Worm (Caenorhabditis elegans) whole organism, young adult: ENCODE results near the gene Y39B6A.7.
A peak's percentile ranks its signal among the peaks of the same experiment; 100 is the strongest.

Source experiments
- B0261.1 ChIP-seq: sonication (generic microtip); optimal IDR thresholded peaks from 2 replicates; lab custom pipeline; 2016; ENCODE audit warnings: mild to moderate bottlenecking, missing genetic modification characterization, moderate library complexity, missing compliant biosample characterization
- B0336.3 ChIP-seq: fragments of 200-800 bp; sonication (Bioruptor generic); IDR thresholded peaks from 2 replicates; pipeline ENCODE4 v1.3.6; 2022; ENCODE audit warnings: missing genetic modification characterization, missing compliant biosample characterization
- C17E4.6 ChIP-seq: fragments of 200-800 bp; sonication (Bioruptor generic); IDR thresholded peaks from 2 replicates; pipeline ENCODE4 v1.3.6; 2022; ENCODE audit warnings: missing genetic modification reagents, missing genetic modification characterization, missing compliant biosample characterization
- D2030.7 ChIP-seq: fragments of 200-800 bp; sonication (Bioruptor generic); IDR thresholded peaks from 2 replicates; pipeline ENCODE4 v1.3.6; 2022; ENCODE audit warnings: missing genetic modification reagents, missing genetic modification characterization, missing compliant biosample characterization
- F57A8.1 ChIP-seq: fragments of 200-800 bp; sonication (Bioruptor generic); optimal IDR thresholded peaks from 2 replicates; lab custom pipeline; 2018; ENCODE audit warnings: mild to moderate bottlenecking, missing genetic modification characterization, moderate library complexity, missing compliant biosample characterization
- K11D2.4 ChIP-seq: fragments of 200-800 bp; sonication (Bioruptor generic); IDR thresholded peaks from 2 replicates; pipeline ENCODE4 v1.3.6; 2022; ENCODE audit warnings: missing genetic modification reagents, missing genetic modification characterization, missing compliant biosample characterization
- K12H6.12 ChIP-seq: fragments of 200-800 bp; sonication (Bioruptor generic); optimal IDR thresholded peaks from 2 replicates; lab custom pipeline; 2018; ENCODE audit warnings: mild to moderate bottlenecking, missing genetic modification characterization, missing compliant biosample characterization
- T26A5.8 ChIP-seq: sonication (generic microtip); optimal IDR thresholded peaks from 2 replicates; lab custom pipeline; 2016; ENCODE audit warnings: missing genetic modification characterization, missing compliant biosample characterization
- Y53F4B.3 ChIP-seq: fragments of 200-800 bp; sonication (Bioruptor generic); IDR thresholded peaks from 2 replicates; pipeline ENCODE4 v1.3.6; 2022; ENCODE audit warnings: missing genetic modification reagents, missing genetic modification characterization, missing compliant biosample characterization
- Y53G8AR.9 ChIP-seq: fragments of 200-800 bp; sonication (Bioruptor generic); conservative IDR thresholded peaks from 2 replicates; pipeline ENCODE4 v1.3.6; 2022; ENCODE audit warnings: missing genetic modification reagents, missing genetic modification characterization, missing compliant biosample characterization
- Y79H2A.3 ChIP-seq: fragments of 200-800 bp; sonication (Bioruptor generic); conservative IDR thresholded peaks from 2 replicates; pipeline ENCODE4 v1.3.6; 2022; ENCODE audit warnings: missing genetic modification reagents, missing genetic modification characterization, missing compliant biosample characterization
- ZK185.1 ChIP-seq: sonication (generic microtip); optimal IDR thresholded peaks from 2 replicates; lab custom pipeline; 2016; ENCODE audit warnings: mild to moderate bottlenecking, missing genetic modification characterization, missing compliant biosample characterization; ENCODE audit not compliant: poor library complexity, severe bottlenecking
- akir-1 ChIP-seq: fragments of 200-800 bp; sonication (Bioruptor generic); optimal IDR thresholded peaks from 2 replicates; lab custom pipeline; 2018; ENCODE audit warnings: mild to moderate bottlenecking, missing genetic modification characterization, moderate library complexity, missing compliant biosample characterization
- aptf-3 ChIP-seq: fragments of 200-800 bp; sonication (Bioruptor generic); IDR thresholded peaks from 2 replicates; pipeline ENCODE4 v1.3.6; 2022; ENCODE audit warnings: missing genetic modification characterization, missing compliant biosample characterization
- attf-6 ChIP-seq: fragments of 200-800 bp; sonication (Bioruptor generic); IDR thresholded peaks from 2 replicates; pipeline ENCODE4 v1.3.6; 2022; ENCODE audit warnings: missing genetic modification reagents, missing genetic modification characterization, missing compliant biosample characterization
- ceh-100 ChIP-seq: fragments of 200-800 bp; sonication (Bioruptor generic); IDR thresholded peaks from 2 replicates; pipeline ENCODE4 v1.3.6; 2022; ENCODE audit warnings: missing genetic modification reagents, missing genetic modification characterization, missing compliant biosample characterization
- ceh-79 ChIP-seq: sonication (generic microtip); optimal IDR thresholded peaks from 2 replicates; lab custom pipeline; 2017; ENCODE audit warnings: mild to moderate bottlenecking, missing genetic modification characterization, missing compliant biosample characterization
- ceh-91 ChIP-seq: fragments of 200-800 bp; sonication (Bioruptor generic); IDR thresholded peaks from 2 replicates; pipeline ENCODE4 v1.3.6; 2022; ENCODE audit warnings: missing genetic modification reagents, missing genetic modification characterization, missing compliant biosample characterization
- dox-1 ChIP-seq: fragments of 200-800 bp; sonication (Bioruptor generic); IDR thresholded peaks from 2 replicates; pipeline ENCODE4 v1.3.6; 2022; ENCODE audit warnings: missing genetic modification reagents, missing genetic modification characterization, missing compliant biosample characterization
- ets-4 ChIP-seq: fragments of 200-800 bp; sonication (Bioruptor generic); optimal IDR thresholded peaks from 2 replicates; lab custom pipeline; 2018; ENCODE audit warnings: mild to moderate bottlenecking, missing genetic modification characterization, missing compliant biosample characterization
- lag-1 ChIP-seq: fragments of 200-800 bp; sonication (Bioruptor generic); IDR thresholded peaks from 2 replicates; pipeline ENCODE4 v1.3.6; 2022; ENCODE audit warnings: missing genetic modification reagents, missing genetic modification characterization, missing compliant biosample characterization
- let-526 ChIP-seq: fragments of 200-800 bp; sonication (Bioruptor generic); IDR thresholded peaks from 2 replicates; pipeline ENCODE4 v1.3.6; 2022; ENCODE audit warnings: missing genetic modification reagents, missing genetic modification characterization, missing compliant biosample characterization
- lin-54 ChIP-seq: fragments of 200-800 bp; sonication (Bioruptor generic); optimal IDR thresholded peaks from 2 replicates; lab custom pipeline; 2018; ENCODE audit warnings: mild to moderate bottlenecking, missing genetic modification characterization, missing compliant biosample characterization
- lir-1 ChIP-seq: fragments of 200-800 bp; sonication (Bioruptor generic); conservative IDR thresholded peaks from 2 replicates; pipeline ENCODE4 v1.3.6; 2022; ENCODE audit warnings: missing genetic modification reagents, missing genetic modification characterization, missing compliant biosample characterization
- madf-10 ChIP-seq: sonication (generic microtip); optimal IDR thresholded peaks from 2 replicates; lab custom pipeline; 2016; ENCODE audit warnings: mild to moderate bottlenecking, missing genetic modification characterization, missing compliant biosample characterization
- madf-8 ChIP-seq: fragments of 200-800 bp; sonication (Bioruptor generic); conservative IDR thresholded peaks from 2 replicates; pipeline ENCODE4 v1.3.6; 2022; ENCODE audit warnings: missing genetic modification reagents, missing genetic modification characterization, missing compliant biosample characterization
- mel-28 ChIP-seq: sonication (generic microtip); optimal IDR thresholded peaks from 2 replicates; lab custom pipeline; 2016; ENCODE audit warnings: borderline replicate concordance, mild to moderate bottlenecking, missing genetic modification characterization, missing compliant biosample characterization
- nfyb-1 ChIP-seq: fragments of 200-800 bp; sonication (Bioruptor generic); IDR thresholded peaks from 2 replicates; pipeline ENCODE4 v1.3.6; 2022; ENCODE audit warnings: missing genetic modification reagents, missing genetic modification characterization, missing compliant biosample characterization
- nhr-120 ChIP-seq: fragments of 200-800 bp; sonication (Bioruptor generic); IDR thresholded peaks from 2 replicates; pipeline ENCODE4 v1.3.6; 2022; ENCODE audit warnings: missing genetic modification characterization, missing compliant biosample characterization
- rec-8 ChIP-seq, 2 experiments: sonication (generic microtip); optimal IDR thresholded peaks; 2 replicates each; lab custom pipeline; 2016; ENCODE audit warnings: mild to moderate bottlenecking in 2 of 2, missing genetic modification characterization in 2 of 2, missing genetic modification reagents in 2 of 2, missing genotype in 2 of 2, missing biosample characterization in 1 of 2, missing compliant biosample characterization in 1 of 2, moderate library complexity in 1 of 2
- rpc-1 ChIP-seq, 2 experiments: fragments of 150-350 bp in 1 of 2; sonication (generic microtip) in 1 of 2; optimal IDR thresholded peaks; 2 replicates each; lab custom pipeline; 2014 to 2018; ENCODE audit warnings: missing biosample characterization in 1 of 2, missing genetic modification characterization in 1 of 2, missing genetic modification reagents in 1 of 2, missing genotype in 1 of 2
- sdz-38 ChIP-seq: sonication (generic microtip); optimal IDR thresholded peaks from 2 replicates; lab custom pipeline; 2016; ENCODE audit warnings: missing genotype, missing genetic modification characterization, missing compliant biosample characterization
- sptf-2 ChIP-seq: fragments of 200-800 bp; sonication (Bioruptor generic); optimal IDR thresholded peaks from 2 replicates; lab custom pipeline; 2018; ENCODE audit warnings: mild to moderate bottlenecking, missing genetic modification characterization, missing compliant biosample characterization
- tbp1 ChIP-seq: fragments of 200-800 bp; sonication (Bioruptor generic); optimal IDR thresholded peaks from 2 replicates; lab custom pipeline; 2018; ENCODE audit warnings: mild to moderate bottlenecking, missing genetic modification characterization, missing compliant biosample characterization
- tbx-9 ChIP-seq: sonication (generic microtip); optimal IDR thresholded peaks from 2 replicates; lab custom pipeline; 2016; ENCODE audit warnings: borderline replicate concordance, missing genetic modification characterization, inconsistent platforms, missing compliant biosample characterization
- unc-62 ChIP-seq: fragments of 150-350 bp; optimal IDR thresholded peaks from 2 replicates; lab custom pipeline; 2014; ENCODE audit warnings: missing biosample characterization, missing genetic modification reagents, missing genetic modification characterization
- zim-3 ChIP-seq: sonication (generic microtip); optimal IDR thresholded peaks from 2 replicates; lab custom pipeline; 2017; ENCODE audit warnings: mild to moderate bottlenecking, missing genetic modification characterization, moderate library complexity, missing compliant biosample characterization
- ztf-18 ChIP-seq: sonication (generic microtip); optimal IDR thresholded peaks from 2 replicates; lab custom pipeline; 2016; ENCODE audit warnings: missing genotype, mild to moderate bottlenecking, missing genetic modification characterization, missing compliant biosample characterization
- ztf-6 ChIP-seq: fragments of 200-800 bp; sonication (Bioruptor generic); IDR thresholded peaks from 2 replicates; pipeline ENCODE4 v1.3.6; 2022; ENCODE audit warnings: missing genetic modification reagents, missing genetic modification characterization, missing compliant biosample characterization

The Y39B6A.7 gene

DNA sequence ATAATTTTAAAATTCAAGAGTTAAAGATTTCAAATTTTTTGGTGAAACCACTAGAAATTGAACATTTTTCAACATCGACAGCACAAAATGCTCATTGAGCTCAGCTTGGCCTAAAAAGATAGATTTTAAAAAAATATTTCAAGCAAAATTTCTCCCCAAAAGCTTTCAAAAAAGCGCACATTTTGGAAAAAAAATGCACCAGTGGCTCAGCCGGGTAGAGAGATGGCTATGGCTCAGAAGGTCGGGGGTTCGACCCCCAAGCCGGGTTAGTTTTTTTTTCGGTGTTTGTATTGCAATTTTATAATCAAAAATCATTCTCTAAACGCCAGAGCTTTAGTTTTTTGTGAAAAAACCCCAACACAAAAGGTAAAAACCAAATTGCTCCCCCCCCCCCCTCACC is 28.8 kb upstream of the Y39B6A.7 start:
- TF ChIP-seq ztf-6 (GFP tag; lab: Robert Waterston, UW) (no peak), mel-28 (tag; lab: Kevin White, UChicago) (no peak), tbp1 (GFP tag; lab: Kevin White, UChicago) (peak; percentile 77), madf-8 (no peak), lag-1 (GFP tag; lab: Robert Waterston, UW) (no peak), zim-3 (no peak), ztf-18 (tag; lab: Kevin White, UChicago) (peak; percentile 7), let-526 (GFP tag; lab: Robert Waterston, UW) (no peak), aptf-3 (GFP tag; lab: Robert Waterston, UW) (no peak), dox-1 (GFP tag; lab: Robert Waterston, UW) (no peak), nfyb-1 (GFP tag; lab: Robert Waterston, UW) (no peak), rec-8 (tag; optimal IDR thresholded peaks at IDR 0.05; lab: Kevin White, UChicago) (peak in 1 of 2 experiments; percentile 2), B0261.1 (tag; lab: Kevin White, UChicago) (peak; percentile 49), rpc-1 (optimal IDR thresholded peaks at IDR 0.05; lab: Kevin White, UChicago) (peak; percentile 45), rpc-1 (tag; optimal IDR thresholded peaks at IDR 0.05; lab: Kevin White, UChicago) (peak; percentile 71)

DNA sequence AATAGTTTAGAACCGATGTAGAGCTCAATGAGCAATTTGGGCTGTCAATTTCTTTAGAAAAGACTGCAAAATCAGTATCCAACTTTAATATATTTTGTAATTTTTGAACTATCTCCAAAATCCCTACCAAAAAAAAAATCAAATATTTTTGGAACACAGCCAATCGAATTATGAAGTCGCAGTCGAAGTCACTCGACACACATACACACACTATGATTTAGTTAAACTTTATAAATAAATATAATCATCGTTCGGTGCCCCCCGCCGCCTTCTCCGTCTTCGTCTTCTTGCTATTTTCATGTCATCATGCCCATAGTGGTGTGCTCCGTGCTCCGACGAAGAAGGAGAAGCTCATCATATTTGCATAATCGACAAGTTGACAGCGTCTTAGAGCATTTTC is 28.1 kb upstream of the Y39B6A.7 start:
- TF ChIP-seq attf-6 (GFP tag; lab: Robert Waterston, UW) (no peak), lir-1 (no peak), rpc-1 (optimal IDR thresholded peaks at IDR 0.05; lab: Kevin White, UChicago) (no peak), rpc-1 (tag; optimal IDR thresholded peaks at IDR 0.05; lab: Kevin White, UChicago) (no peak), Y79H2A.3 (GFP tag; lab: Robert Waterston, UW) (no peak), B0336.3 (GFP tag; lab: Robert Waterston, UW) (no peak), dox-1 (GFP tag; lab: Robert Waterston, UW) (no peak), Y53G8AR.9 (GFP tag; lab: Robert Waterston, UW) (no peak), sdz-38 (no peak), akir-1 (GFP tag; lab: Kevin White, UChicago) (no peak), C17E4.6 (GFP tag; lab: Robert Waterston, UW) (no peak), lag-1 (GFP tag; lab: Robert Waterston, UW) (no peak), madf-10 (no peak), K11D2.4 (GFP tag; lab: Robert Waterston, UW) (no peak), unc-62 (GFP tag; lab: Kevin White, UChicago) (no peak), Y53F4B.3 (no peak), tbx-9 (no peak), F57A8.1 (GFP tag; lab: Kevin White, UChicago) (no peak)

ce11 chrV:19175714-19176113 is 26.8 kb upstream of the Y39B6A.7 start:
- TF ChIP-seq aptf-3 (GFP tag; lab: Robert Waterston, UW) (no peak), ceh-91 (GFP tag; lab: Robert Waterston, UW) (no peak), lin-54 (GFP tag; lab: Kevin White, UChicago) (no peak), sptf-2 (GFP tag; lab: Kevin White, UChicago) (no peak), ZK185.1 (tag; lab: Kevin White, UChicago) (no peak)

DNA sequence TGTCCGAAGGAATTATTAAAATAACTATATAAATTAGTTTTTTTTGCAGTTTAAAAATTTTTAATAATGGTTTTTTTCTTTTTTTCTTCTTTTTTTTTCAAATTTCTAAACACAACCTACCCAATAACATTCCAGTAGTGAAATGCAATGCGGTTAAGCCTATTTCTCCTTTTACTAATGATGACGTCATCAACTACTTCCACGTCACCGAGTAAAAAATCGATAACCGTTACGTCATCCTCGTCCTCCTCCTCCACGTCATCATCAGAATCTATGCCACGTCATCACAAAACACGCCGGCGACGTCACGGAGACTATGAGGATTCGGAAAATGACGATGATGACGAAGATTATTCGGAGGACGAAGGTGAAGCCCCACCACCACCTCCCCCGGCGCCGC is 25.7 kb upstream of the Y39B6A.7 start, which contains the start of gene hot-2:
TSS of gene hot-2 (plus strand) at position 134 of the 400 bp plus-strand sequence.
- TF ChIP-seq T26A5.8 (tag; lab: Kevin White, UChicago): no peak
- TF ChIP-seq aptf-3 (GFP tag; lab: Robert Waterston, UW): no peak
- TF ChIP-seq nhr-120: no peak
- no peak for TF ChIP-seq ceh-79 (tag; lab: Kevin White, UChicago)
- no peak for TF ChIP-seq ceh-100
- TF ChIP-seq ztf-6 (GFP tag; lab: Robert Waterston, UW): no peak
- TF ChIP-seq nfyb-1 (GFP tag; lab: Robert Waterston, UW): no peak
- no peak for TF ChIP-seq ets-4 (GFP tag; lab: Kevin White, UChicago)
- no peak for TF ChIP-seq D2030.7 (GFP tag; lab: Robert Waterston, UW)
- TF ChIP-seq sdz-38: no peak
- no peak for TF ChIP-seq K12H6.12 (tag; lab: Kevin White, UChicago)
